Fruit fly (Drosophila melanogaster): ENCODE measurements around the gene Blos3.

Gene Blos3

dm6 chr3L:18898086-18898470 is 28.1 kb downstream of the Blos3 start, which contains the start of gene CG3902 (continued):
- TF ChIP-seq gro (GFP tag; optimal IDR thresholded peaks at IDR 0.05): peak; percentile 56
- peak; percentile 29 for TF ChIP-seq CG1603 (tag; optimal IDR thresholded peaks at IDR 0.05)
- TF ChIP-seq ci (GFP tag; IDR thresholded peaks at IDR 0.05): peak; percentile 83; the same call in 2 of the 3 replicates
- TF ChIP-seq CG10462 (GFP tag; optimal IDR thresholded peaks at IDR 0.05): no peak
- TF ChIP-seq lilli (GFP tag; optimal IDR thresholded peaks at IDR 0.05): peak; percentile 70
- TF ChIP-seq crol (GFP tag; IDR thresholded peaks at IDR 0.05): 0 out of 2 replicates have a peak, but pooled peaks have one; percentile 23
- no peak for TF ChIP-seq Atf-2 (GFP tag; optimal IDR thresholded peaks at IDR 0.05)
- peak; percentile 33 for TF ChIP-seq fd64A (GFP tag; optimal IDR thresholded peaks at IDR 0.05)
- TF ChIP-seq ATbp (GFP tag; optimal IDR thresholded peaks at IDR 0.05): no peak
- peak; percentile 76 for TF ChIP-seq cwo (GFP tag; optimal IDR thresholded peaks at IDR 0.05)
- no peak for TF ChIP-seq CG17912 (GFP tag; optimal IDR thresholded peaks at IDR 0.05)
- TF ChIP-seq Dfd (GFP tag; optimal IDR thresholded peaks at IDR 0.05): no peak
- peak; percentile 71 for TF ChIP-seq CG10543 (GFP tag; optimal IDR thresholded peaks at IDR 0.05)
- no peak for TF ChIP-seq Xbp1 (GFP tag; optimal IDR thresholded peaks at IDR 0.05)
- TF ChIP-seq aop (GFP tag; IDR thresholded peaks at IDR 0.05): no peak
- TF ChIP-seq scrt (GFP tag; optimal IDR thresholded peaks at IDR 0.05): peak; percentile 2
- TF ChIP-seq toy (GFP tag; IDR thresholded peaks at IDR 0.05): no peak
- peak; percentile 12; the same call in 1 of the 2 replicates for TF ChIP-seq E2f2 (GFP tag; IDR thresholded peaks at IDR 0.05)
- TF ChIP-seq corto (GFP tag; optimal IDR thresholded peaks at IDR 0.05): no peak
- peak; percentile 9 for TF ChIP-seq YL-1 (GFP tag; optimal IDR thresholded peaks at IDR 0.05)
- peak; percentile 65 for TF ChIP-seq lab (GFP tag; optimal IDR thresholded peaks at IDR 0.05)
- peak; percentile 72 for TF ChIP-seq CG34376 (GFP tag; optimal IDR thresholded peaks at IDR 0.05)
- TF ChIP-seq CG34224 (GFP tag; IDR thresholded peaks at IDR 0.05; ENCODE audit: partially characterized antibody): peak; percentile 6; the same call in 2 of the 3 replicates
- no peak for TF ChIP-seq CG2712 (tag; optimal IDR thresholded peaks at IDR 0.05)
- peak; percentile 49 for TF ChIP-seq CG12659 (GFP tag; optimal IDR thresholded peaks at IDR 0.05)
- peak; percentile 61 for TF ChIP-seq Deaf1 (tag; optimal IDR thresholded peaks at IDR 0.05)
- peak; percentile 68 for TF ChIP-seq caup (GFP tag; optimal IDR thresholded peaks at IDR 0.05; ENCODE audit: severe bottlenecking)
- peak; percentile 47 for TF ChIP-seq slbo (GFP tag; IDR thresholded peaks at IDR 0.05)
- TF ChIP-seq eve (GFP tag; optimal IDR thresholded peaks at IDR 0.05): no peak
- peak; percentile 7 for TF ChIP-seq sd (tag; optimal IDR thresholded peaks at IDR 0.05)
- TF ChIP-seq bsh (GFP tag; optimal IDR thresholded peaks at IDR 0.05): peak in 1 of 2 experiments; percentile 32
- TF ChIP-seq Opbp (GFP tag; IDR thresholded peaks at IDR 0.05; ENCODE audit: partially characterized antibody): peak; percentile 66; the same call in 1 of the 3 replicates
- no peak for TF ChIP-seq cg (GFP tag; optimal IDR thresholded peaks at IDR 0.05)
- TF ChIP-seq CG18011 (GFP tag; optimal IDR thresholded peaks at IDR 0.05): peak; percentile 19
- peak; percentile 10 for TF ChIP-seq CG13894 (tag; optimal IDR thresholded peaks at IDR 0.05)
- no peak for TF ChIP-seq CG6813 (GFP tag; optimal IDR thresholded peaks at IDR 0.05)
- peak; percentile 19 for TF ChIP-seq CG3065 (GFP tag; optimal IDR thresholded peaks at IDR 0.05)
- TF ChIP-seq CG14050 (GFP tag; IDR thresholded peaks at IDR 0.05): peak; percentile 28; the same call in 1 of the 3 replicates
- peak; percentile 71 for TF ChIP-seq vvl (GFP tag; IDR thresholded peaks at IDR 0.05)
- TF ChIP-seq odd (GFP tag; optimal IDR thresholded peaks at IDR 0.05): peak; percentile 43
- peak; percentile 44; the same call in 1 of the 2 replicates for TF ChIP-seq Rfx (GFP tag; IDR thresholded peaks at IDR 0.05)
- no peak for TF ChIP-seq Dll (GFP tag; IDR thresholded peaks at IDR 0.05; ENCODE audit: partially characterized antibody)
- TF ChIP-seq HmgZ (tag; optimal IDR thresholded peaks at IDR 0.05): peak; percentile 63
- TF ChIP-seq pzg (GFP tag; optimal IDR thresholded peaks at IDR 0.05): no peak
- 0 out of 2 replicates have a peak, but pooled peaks have one; percentile 8 for TF ChIP-seq MBD-R2 (GFP tag; IDR thresholded peaks at IDR 0.05)
- no peak for TF ChIP-seq hkb (optimal IDR thresholded peaks at IDR 0.05)
- TF ChIP-seq hkb (GFP tag; IDR thresholded peaks at IDR 0.05): no peak
- peak; percentile 28; the same call in 1 of the 2 replicates for TF ChIP-seq CG42726 (GFP tag; IDR thresholded peaks at IDR 0.05; ENCODE audit: partially characterized antibody)
- TF ChIP-seq Jarid2 (GFP tag; optimal IDR thresholded peaks at IDR 0.05): peak; percentile 89
